Worm (Caenorhabditis elegans): ENCODE measurements around the gene F10D7.4.

DNA sequence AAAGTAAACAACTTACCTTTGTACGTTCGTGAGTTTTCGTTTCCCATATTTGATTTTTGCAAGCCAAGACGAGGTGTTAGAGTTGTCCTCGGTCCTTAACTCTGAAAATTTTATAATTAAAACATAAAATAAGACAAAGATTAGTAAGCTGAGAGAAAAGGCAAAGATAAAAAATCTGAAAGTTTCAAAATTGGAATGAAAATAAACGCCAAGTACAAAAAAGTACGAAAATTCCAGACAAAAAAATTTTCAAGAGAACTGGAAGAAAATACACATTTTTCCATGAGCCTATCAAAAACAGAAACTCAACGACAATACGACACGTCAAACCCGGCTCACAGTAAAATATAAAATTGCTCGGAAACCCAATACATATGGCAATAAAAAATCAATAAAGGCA lies 9.6 kb upstream of the F10D7.4 start, which contains the start of gene F10D7.5:
- no peak for TF ChIP-seq lsy-2 (tag; optimal IDR thresholded peaks at IDR 0.05)
- no peak for TF ChIP-seq snpc-4 (tag; optimal IDR thresholded peaks at IDR 0.05)
- TF ChIP-seq elt-1 (tag; optimal IDR thresholded peaks at IDR 0.05; ENCODE audit: borderline replicate concordance, insufficient read depth): no peak
- TF ChIP-seq nhr-28 (tag; optimal IDR thresholded peaks at IDR 0.05): no peak
- no peak for TF ChIP-seq pha-4 (tag; optimal IDR thresholded peaks at IDR 0.05)
- no peak for TF ChIP-seq nhr-12 (tag; optimal IDR thresholded peaks at IDR 0.05)
- TF ChIP-seq flh-1 (GFP tag; optimal IDR thresholded peaks at IDR 0.05): no peak
- TF ChIP-seq blmp-1 (tag; optimal IDR thresholded peaks at IDR 0.05): no peak
- no peak for TF ChIP-seq unc-62 (GFP tag; optimal IDR thresholded peaks at IDR 0.05)
